Worm (Caenorhabditis elegans): ENCODE measurements around the gene him-17.

him-17 gene

DNA sequence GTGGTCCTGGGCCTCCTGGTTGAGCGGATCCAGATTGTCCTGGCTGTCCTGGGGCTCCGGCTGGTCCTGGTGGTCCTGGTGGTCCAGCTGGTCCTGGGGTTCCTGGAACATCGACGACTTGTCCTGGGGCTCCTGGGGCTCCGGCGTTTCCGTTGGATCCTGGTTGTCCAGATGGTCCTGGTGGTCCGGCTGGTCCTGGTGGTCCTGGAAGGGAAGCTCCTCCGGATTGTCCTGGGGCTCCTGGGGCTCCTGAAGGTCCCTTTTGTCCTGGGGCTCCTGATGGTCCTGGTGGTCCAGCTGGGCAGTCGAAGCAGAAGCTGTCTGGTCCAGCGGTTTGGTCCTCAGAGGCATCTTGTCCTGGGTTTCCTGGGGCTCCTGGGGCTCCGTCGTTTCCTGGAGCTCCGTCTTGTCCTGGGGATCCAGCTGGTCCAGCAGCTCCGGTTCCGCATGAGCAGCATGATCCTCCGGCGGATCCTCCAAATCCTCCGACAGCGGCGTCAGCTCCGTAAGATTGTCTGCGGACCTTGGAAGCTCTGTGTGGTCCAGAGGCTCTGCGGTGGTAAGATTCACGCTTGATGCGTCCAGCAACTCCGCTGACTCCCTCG is 24.8 kb downstream of the him-17 start:
- TF ChIP-seq egrh-3 (GFP tag; IDR thresholded peaks at IDR 0.05) (peak; percentile 92), lin-26 (GFP tag; IDR thresholded peaks at IDR 0.05) (0 out of 2 replicates have a peak, but pooled peaks have one; percentile 52)

DNA sequence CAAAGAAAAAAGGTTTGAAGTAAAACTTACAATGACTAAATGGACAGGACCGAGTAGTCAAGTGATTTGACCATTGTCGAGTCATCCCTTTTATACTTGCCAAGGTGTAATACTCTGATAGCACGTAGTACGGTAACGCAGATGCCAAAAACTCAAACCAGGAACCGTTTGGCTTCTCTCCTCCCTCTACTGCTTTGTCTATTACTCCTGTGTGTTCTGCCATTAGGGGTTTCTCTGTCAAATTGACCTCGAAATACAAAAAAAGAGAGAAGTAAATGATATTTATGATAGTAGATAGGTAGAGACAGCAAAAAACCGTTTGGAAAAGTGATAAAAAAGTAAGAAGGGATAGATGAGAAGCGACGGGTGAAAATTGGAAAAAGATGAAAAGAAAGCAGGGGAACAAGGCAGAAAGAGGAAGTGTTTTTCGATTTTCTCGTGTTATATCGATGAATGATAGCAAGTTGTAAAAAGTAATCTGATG is 25.7 kb downstream of the him-17 start, which contains the start of the genes col-159 and col-160:
Gene col-159 (minus strand): TSS at position 51 of the 484 bp plus-strand sequence.
Gene col-160 (minus strand): TSS at position 63 of the 484 bp plus-strand sequence.
- TF ChIP-seq ztf-26 (tag; optimal IDR thresholded peaks at IDR 0.05) (peak; percentile 75), madf-6 (GFP tag; IDR thresholded peaks at IDR 0.05) (no peak), lin-40 (tag; optimal IDR thresholded peaks at IDR 0.05) (peak; percentile 58), somi-1 (GFP tag; optimal IDR thresholded peaks at IDR 0.05) (peak; percentile 71)

DNA sequence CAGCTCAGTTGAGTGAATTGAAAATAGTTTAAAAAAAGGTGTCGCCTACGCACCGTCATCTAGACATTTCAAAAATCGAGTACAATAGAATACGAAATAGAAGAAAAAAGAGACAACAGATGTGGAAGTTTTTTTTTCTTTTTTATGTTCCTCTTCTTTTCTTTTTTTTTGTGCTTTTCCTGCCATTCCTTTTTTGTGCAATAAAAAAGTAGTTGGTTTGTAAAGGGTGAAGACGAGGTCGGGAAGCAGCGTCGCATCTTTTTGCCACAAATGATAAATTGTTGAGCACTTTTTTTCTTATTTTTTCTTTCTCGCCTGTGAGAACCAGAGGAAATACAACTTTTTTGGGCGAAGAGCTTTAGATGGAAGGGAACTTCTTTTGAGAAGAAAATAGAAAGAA is 30.0 kb downstream of the him-17 start:
- TF ChIP-seq gei-17 (GFP tag; optimal IDR thresholded peaks at IDR 0.05) (no peak), chd-7 (tag; optimal IDR thresholded peaks at IDR 0.05) (no peak), F22D6.2 (tag; optimal IDR thresholded peaks at IDR 0.05) (no peak)

DNA sequence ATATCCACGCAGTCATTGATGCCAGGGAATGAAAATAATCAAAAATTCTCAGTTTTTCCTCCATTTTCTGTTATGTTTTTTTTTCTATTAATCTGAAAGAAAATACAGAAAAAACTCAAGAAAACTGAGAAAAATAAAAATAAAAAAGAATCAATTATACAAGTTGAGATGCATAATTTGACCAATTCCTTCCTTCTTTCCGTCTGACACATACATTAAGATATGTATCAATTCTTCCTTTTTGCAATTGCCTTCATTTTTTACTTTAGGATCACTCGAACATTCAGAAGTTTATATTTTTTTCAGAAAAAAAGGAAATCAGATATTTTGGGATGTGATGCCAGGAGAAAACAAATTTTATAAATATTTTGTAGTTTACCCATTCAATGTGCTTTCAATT is 30.9 kb downstream of the him-17 start, which contains the start of gene F57B1.5:
Gene F57B1.5 (plus strand): TSS at position 301 of the 400 bp plus-strand sequence.
- TF ChIP-seq T26A5.8 (tag; optimal IDR thresholded peaks at IDR 0.05) (no peak), atf-7 (tag; optimal IDR thresholded peaks at IDR 0.05) (no peak), Y53F4B.3 (GFP tag; IDR thresholded peaks at IDR 0.05) (no peak), ets-4 (GFP tag; optimal IDR thresholded peaks at IDR 0.05) (no peak), T07F8.4 (tag; optimal IDR thresholded peaks at IDR 0.05) (no peak), tlf-1 (GFP tag; optimal IDR thresholded peaks at IDR 0.05) (no peak), sdz-38 (tag; optimal IDR thresholded peaks at IDR 0.05) (no peak), F33H1.4 (GFP tag; IDR thresholded peaks at IDR 0.05) (no peak), ztf-6 (GFP tag; IDR thresholded peaks at IDR 0.05) (no peak), lir-1 (GFP tag; conservative IDR thresholded peaks at IDR 0.05) (no peak), ceh-40 (GFP tag; IDR thresholded peaks at IDR 0.05) (no peak), attf-3 (GFP tag; conservative IDR thresholded peaks at IDR 0.05) (no peak), lin-26 (GFP tag; IDR thresholded peaks at IDR 0.05) (no peak), efl-1 (GFP tag; optimal IDR thresholded peaks at IDR 0.05) (no peak), Y67H2A.10 (GFP tag; conservative IDR thresholded peaks at IDR 0.05) (no peak), madf-8 (GFP tag; conservative IDR thresholded peaks at IDR 0.05) (no peak), B0019.2 (GFP tag; conservative IDR thresholded peaks at IDR 0.05) (no peak)

DNA sequence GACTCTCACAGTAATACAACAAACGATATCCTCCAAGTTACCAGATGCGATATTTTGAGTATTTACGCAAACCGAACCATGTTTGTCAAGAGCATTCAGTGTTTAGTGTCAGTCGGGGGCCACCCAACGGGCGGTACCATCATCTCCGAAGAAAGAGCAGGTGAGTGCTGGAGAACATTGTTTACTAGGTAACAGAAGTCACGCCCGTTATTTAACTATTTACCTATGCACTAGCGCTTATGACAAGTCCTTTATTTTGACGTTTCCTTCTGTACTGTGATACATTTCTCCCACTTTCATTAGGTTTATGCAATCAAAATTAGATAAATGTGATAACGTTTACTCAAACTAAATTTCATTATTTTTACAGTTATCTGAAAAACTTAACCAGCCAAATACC is 33.1 kb downstream of the him-17 start, which contains the start of gene F57B1.6:
Gene F57B1.6 (plus strand): TSS at position 79 of the 400 bp plus-strand sequence.
- no peak for TF ChIP-seq ceh-58 (GFP tag; IDR thresholded peaks at IDR 0.05)
- TF ChIP-seq lin-26 (GFP tag; IDR thresholded peaks at IDR 0.05), result no peak
- no peak for TF ChIP-seq madf-6 (GFP tag; IDR thresholded peaks at IDR 0.05)
- no peak for TF ChIP-seq zim-3 (tag; optimal IDR thresholded peaks at IDR 0.05)
- no peak for TF ChIP-seq mel-28 (tag; optimal IDR thresholded peaks at IDR 0.05; ENCODE audit: borderline replicate concordance)
- TF ChIP-seq nfyb-1 (GFP tag; IDR thresholded peaks at IDR 0.05), result no peak
- TF ChIP-seq ztf-25 (GFP tag; IDR thresholded peaks at IDR 0.05), result no peak
- no peak for TF ChIP-seq egl-18 (GFP tag; IDR thresholded peaks at IDR 0.05)
